Worm (Caenorhabditis elegans): Measurements from ENCODE around the gene T28H10.2.

Gene T28H10.2

DNA sequence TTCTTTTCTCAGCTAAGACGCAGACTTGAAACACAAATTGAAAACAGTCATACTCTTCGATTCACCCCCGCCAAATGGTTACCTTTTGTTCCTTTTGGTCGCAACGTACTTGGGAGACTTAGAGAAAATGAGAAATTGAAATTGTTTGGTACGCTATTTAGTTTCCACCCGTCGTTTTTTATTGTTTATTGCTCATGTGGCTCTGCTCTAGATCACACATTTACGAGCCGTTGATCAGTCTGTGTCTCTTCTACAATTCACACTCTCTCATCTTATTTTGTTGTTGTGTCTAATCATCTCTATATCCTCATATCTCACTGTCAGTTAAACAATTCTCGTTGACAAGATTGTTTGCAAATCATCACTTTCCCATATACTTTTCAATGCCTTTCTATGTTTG lies 24.7 kb downstream of the T28H10.2 start:
- no peak for TF ChIP-seq unc-120 (tag; optimal IDR thresholded peaks at IDR 0.05; ENCODE audit: poor library complexity, severe bottlenecking)

DNA sequence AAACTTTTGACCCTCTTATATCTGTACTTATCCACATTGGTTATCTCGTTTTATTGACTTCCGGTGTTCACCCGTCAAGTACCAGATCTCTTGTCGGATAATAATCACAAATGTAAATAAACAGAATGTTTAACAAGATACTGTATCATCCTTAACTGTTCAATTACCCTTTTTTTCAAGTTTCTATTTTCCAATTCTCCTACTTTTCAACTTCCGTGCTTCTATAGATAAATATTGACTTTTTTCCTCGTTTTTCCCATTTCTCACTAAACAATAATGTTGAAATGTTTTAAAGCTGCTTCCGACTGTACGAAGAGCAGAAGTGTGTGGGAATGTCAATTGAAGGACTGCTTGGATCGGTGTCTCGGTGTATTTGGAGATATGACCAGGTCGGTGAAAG lies 25.8 kb downstream of the T28H10.2 start, which contains the start of gene inx-11:
inx-11 (plus strand) TSS at position 301 of the 400 bp plus-strand sequence.
- TF ChIP-seq snpc-4 (tag; optimal IDR thresholded peaks at IDR 0.05) (no peak), pha-4 (tag; optimal IDR thresholded peaks at IDR 0.05) (peak; percentile 40)

DNA sequence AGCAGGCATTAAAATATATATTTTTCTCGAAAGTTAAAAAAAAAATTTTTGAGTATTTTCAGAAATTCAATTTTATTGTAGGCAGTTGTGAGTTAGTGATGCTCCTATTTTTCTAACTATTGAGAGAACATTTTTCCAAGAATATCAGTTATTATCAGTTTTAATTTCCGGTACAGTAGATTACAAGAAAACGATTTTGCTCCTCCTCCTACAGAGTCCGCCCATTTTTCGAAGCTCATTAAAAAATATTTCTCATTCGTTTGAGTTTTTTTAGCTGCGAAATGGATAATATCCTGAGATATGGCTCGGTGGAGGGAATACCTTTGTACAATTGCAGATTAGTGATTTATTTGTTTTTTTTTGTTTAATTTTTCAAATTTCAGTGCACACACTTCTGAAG lies 28.2 kb downstream of the T28H10.2 start, which contains the start of gene srt-39:
srt-39 (plus strand) TSS at position 301 of the 400 bp plus-strand sequence.
- TF ChIP-seq elt-3 (tag; optimal IDR thresholded peaks at IDR 0.05), result no peak
- no peak for TF ChIP-seq ham-2 (GFP tag; optimal IDR thresholded peaks at IDR 0.05)
- TF ChIP-seq unc-62 (GFP tag; optimal IDR thresholded peaks at IDR 0.05), result no peak
- no peak for TF ChIP-seq cnd-1 (tag; optimal IDR thresholded peaks at IDR 0.05)
- TF ChIP-seq bed-3 (GFP tag; optimal IDR thresholded peaks at IDR 0.05), result no peak
- no peak for TF ChIP-seq elt-1 (tag; optimal IDR thresholded peaks at IDR 0.05; ENCODE audit: borderline replicate concordance, insufficient read depth)
- TF ChIP-seq tbx-8 (GFP tag; optimal IDR thresholded peaks at IDR 0.05), result no peak
- TF ChIP-seq mls-2 (tag; optimal IDR thresholded peaks at IDR 0.05), result no peak
- TF ChIP-seq mep-1 (tag; optimal IDR thresholded peaks at IDR 0.05), result no peak
- no peak for TF ChIP-seq nhr-237 (tag; optimal IDR thresholded peaks at IDR 0.05)
- TF ChIP-seq pha-4 (tag; optimal IDR thresholded peaks at IDR 0.05), result no peak
- TF ChIP-seq ztf-11 (tag; optimal IDR thresholded peaks at IDR 0.05), result no peak
- no peak for TF ChIP-seq nhr-2 (tag; optimal IDR thresholded peaks at IDR 0.05)
- no peak for TF ChIP-seq nhr-28 (tag; optimal IDR thresholded peaks at IDR 0.05)
- no peak for TF ChIP-seq lsy-2 (tag; optimal IDR thresholded peaks at IDR 0.05)
- no peak for TF ChIP-seq ces-1 (GFP tag; optimal IDR thresholded peaks at IDR 0.05)
- no peak for TF ChIP-seq nhr-76 (tag; optimal IDR thresholded peaks at IDR 0.05)

DNA sequence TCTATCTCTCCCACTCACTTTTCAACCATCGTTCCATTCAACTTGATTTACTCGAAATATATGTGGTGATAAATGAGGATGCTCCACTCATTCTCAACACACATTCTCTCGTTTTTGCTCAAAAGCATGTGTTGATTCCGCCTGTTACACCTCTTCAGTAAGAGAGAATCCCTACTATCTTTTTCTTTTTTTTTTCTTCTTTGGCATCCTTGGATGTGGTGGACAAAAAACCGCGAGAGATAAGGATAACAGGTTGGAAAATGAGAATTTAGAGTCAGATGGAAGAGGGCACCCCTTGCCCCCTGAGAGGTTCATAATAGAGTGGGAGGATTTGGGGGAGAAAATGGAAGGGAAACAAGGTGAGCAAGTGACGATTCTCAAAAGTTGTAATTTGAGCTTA lies 33.8 kb downstream of the T28H10.2 start:
- no peak for TF ChIP-seq sem-2 (GFP tag; optimal IDR thresholded peaks at IDR 0.05)
- TF ChIP-seq unc-120 (tag; optimal IDR thresholded peaks at IDR 0.05; ENCODE audit: poor library complexity, severe bottlenecking), result peak; percentile 27
- TF ChIP-seq ceh-83 (GFP tag; optimal IDR thresholded peaks at IDR 0.05), result no peak
- TF ChIP-seq ces-1 (GFP tag; optimal IDR thresholded peaks at IDR 0.05), result no peak
- no peak for TF ChIP-seq elt-1 (tag; optimal IDR thresholded peaks at IDR 0.05; ENCODE audit: borderline replicate concordance, insufficient read depth)
- no peak for TF ChIP-seq mep-1 (tag; optimal IDR thresholded peaks at IDR 0.05)
- peak; percentile 54 for TF ChIP-seq hlh-1 (tag; optimal IDR thresholded peaks at IDR 0.05)

DNA sequence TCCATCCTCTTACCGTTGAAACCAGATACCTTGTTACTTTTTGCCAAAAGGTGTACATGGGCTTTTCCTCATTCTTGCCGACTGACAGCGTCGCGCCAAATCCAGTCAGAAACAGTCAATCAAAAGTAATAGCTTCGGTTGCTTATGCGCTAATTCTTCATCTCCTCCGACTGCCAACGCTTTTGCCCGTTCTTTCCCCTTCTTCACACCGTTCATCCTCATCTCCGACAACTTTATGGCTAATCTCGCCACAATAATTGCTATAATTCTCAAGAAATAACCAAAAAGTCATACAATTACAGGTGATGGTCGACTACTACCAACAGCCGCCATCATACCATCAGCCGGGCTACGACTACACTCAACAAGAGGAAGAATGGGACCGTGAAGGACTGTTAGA lies 34.6 kb downstream of the T28H10.2 start, which contains the start of gene atn-1:
atn-1 (plus strand) TSS at position 301 of the 400 bp plus-strand sequence.
- TF ChIP-seq sem-2 (GFP tag; optimal IDR thresholded peaks at IDR 0.05), result no peak
- peak; percentile 9 for TF ChIP-seq ham-2 (GFP tag; optimal IDR thresholded peaks at IDR 0.05)
- TF ChIP-seq nhr-28 (tag; optimal IDR thresholded peaks at IDR 0.05), result no peak
- no peak for TF ChIP-seq mab-5 (tag; optimal IDR thresholded peaks at IDR 0.05)
- TF ChIP-seq pha-4 (tag; optimal IDR thresholded peaks at IDR 0.05), result no peak

DNA sequence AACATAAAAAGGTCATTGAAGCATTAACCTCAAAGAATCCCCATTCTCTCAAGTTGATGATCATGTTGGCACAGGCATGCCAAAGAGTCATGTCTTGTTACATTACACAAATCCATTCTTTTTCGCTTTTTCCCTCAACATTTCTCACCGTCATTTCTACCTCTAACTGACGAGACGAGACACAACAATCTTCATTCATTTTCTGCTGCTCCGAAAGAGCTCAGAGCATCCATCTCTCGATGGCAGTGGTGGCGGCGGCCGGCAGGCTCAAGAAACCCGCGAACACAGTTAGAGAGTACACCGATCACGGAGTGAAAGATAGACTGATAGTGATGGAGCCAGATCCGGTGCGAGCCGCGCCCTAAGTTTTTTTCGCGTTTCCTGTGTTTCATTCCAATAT lies 35.6 kb downstream of the T28H10.2 start:
- TF ChIP-seq lin-32 (GFP tag; optimal IDR thresholded peaks at IDR 0.05) (no peak), unc-62 (GFP tag; optimal IDR thresholded peaks at IDR 0.05) (peak; percentile 34), unc-120 (tag; optimal IDR thresholded peaks at IDR 0.05; ENCODE audit: poor library complexity, severe bottlenecking) (peak; percentile 72), hlh-1 (tag; optimal IDR thresholded peaks at IDR 0.05) (peak; percentile 22)

DNA sequence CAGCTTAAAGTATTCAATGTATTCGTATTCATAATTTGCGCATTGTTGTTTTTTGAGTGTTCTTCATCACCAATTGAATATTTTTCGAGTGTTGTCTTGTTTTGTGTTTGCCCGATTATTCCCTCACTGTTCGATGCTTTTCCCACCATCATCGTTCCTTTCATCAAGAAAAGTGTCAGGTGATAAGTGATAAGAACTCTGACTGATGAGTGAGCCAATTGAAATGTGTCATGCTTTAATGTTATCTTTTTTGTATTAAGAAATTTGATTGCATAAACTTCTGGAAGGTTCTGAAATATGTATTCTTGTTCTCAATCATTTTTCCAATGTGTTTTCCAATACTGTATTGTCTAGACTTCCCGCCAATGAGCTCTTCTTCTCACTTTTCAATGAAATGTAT lies 37.4 kb downstream of the T28H10.2 start:
- no peak for TF ChIP-seq ham-2 (GFP tag; optimal IDR thresholded peaks at IDR 0.05)
- TF ChIP-seq M03D4.4 (tag; optimal IDR thresholded peaks at IDR 0.05), result no peak
- TF ChIP-seq zip-8 (tag; optimal IDR thresholded peaks at IDR 0.05), result no peak
- TF ChIP-seq drap-1 (GFP tag; optimal IDR thresholded peaks at IDR 0.05), result no peak
- no peak for TF ChIP-seq snpc-4 (tag; optimal IDR thresholded peaks at IDR 0.05)
- no peak for TF ChIP-seq lin-13 (tag; optimal IDR thresholded peaks at IDR 0.05)
- no peak for TF ChIP-seq hlh-1 (tag; optimal IDR thresholded peaks at IDR 0.05)

Data from whole organism, mixed stage, embryonic.